Worm (Caenorhabditis elegans) whole organism, L4/young adult: ENCODE measurements around the gene K04C1.2.

Experiments
- W03F9.2 ChIP-seq: fragments of 150-350 bp; optimal IDR thresholded peaks from 2 replicates; lab custom pipeline; 2014; ENCODE audit warnings: missing biosample characterization, missing genetic modification characterization
- him-1 ChIP-seq: sonication (generic microtip); optimal IDR thresholded peaks from 2 replicates; lab custom pipeline; 2016; ENCODE audit warnings: missing genotype, missing genetic modification reagents, missing genetic modification characterization, missing compliant biosample characterization

DNA sequence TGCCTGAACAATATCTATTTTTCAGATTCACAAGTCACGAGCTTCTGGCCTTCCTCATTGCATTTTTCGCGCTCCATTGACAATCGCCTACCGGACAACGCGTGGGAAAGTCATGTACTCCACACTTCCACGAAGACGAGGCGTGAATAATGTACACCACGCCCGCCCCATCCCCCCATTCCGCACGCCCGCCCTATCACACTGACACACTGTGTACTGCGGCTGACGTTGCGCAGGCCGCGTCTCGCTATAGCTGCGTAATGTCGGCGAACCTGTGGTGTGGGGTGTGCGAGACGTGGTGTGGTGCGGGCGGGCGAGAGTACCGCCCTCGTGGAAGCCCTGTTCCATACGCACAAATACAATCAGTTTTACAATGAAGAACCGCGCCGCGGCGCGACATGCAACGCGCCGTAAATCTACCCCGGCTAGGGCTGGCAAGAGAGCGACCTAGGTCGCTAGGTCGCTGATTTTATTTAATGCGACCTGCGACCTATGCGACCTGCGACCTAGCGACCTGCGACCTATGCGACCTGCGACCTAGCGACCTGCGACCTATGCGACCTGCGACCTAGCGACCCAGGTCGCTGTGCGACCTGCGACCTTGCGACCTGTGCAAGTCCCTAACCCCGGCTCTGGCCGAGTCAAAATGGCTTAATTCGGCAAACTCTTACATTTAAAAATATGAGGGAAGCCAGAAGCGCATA, 2.2 kb upstream of the K04C1.2 start:
- TF ChIP-seq him-1 = no peak
- no peak for TF ChIP-seq W03F9.2
